Worm (Caenorhabditis elegans): Measurements from ENCODE around the gene C14A6.7.

- TF ChIP-seq F13C5.2 (tag; optimal IDR thresholded peaks at IDR 0.05) (no peak), ceh-36 (tag; optimal IDR thresholded peaks at IDR 0.05) (no peak), ets-7 (tag; optimal IDR thresholded peaks at IDR 0.05) (no peak), ama-1 (optimal IDR thresholded peaks at IDR 0.05) (no peak), aly-1 (tag; optimal IDR thresholded peaks at IDR 0.05) (no peak)
Measured at ce11 chrV:18134378-18134777, 33.8 kb downstream of the C14A6.7 start, which contains the start of gene Y37H2A.7.

Measured in whole organism, early embryonic.